Fruit fly (Drosophila melanogaster): Measurements from ENCODE around the gene Ir92a.

DNA sequence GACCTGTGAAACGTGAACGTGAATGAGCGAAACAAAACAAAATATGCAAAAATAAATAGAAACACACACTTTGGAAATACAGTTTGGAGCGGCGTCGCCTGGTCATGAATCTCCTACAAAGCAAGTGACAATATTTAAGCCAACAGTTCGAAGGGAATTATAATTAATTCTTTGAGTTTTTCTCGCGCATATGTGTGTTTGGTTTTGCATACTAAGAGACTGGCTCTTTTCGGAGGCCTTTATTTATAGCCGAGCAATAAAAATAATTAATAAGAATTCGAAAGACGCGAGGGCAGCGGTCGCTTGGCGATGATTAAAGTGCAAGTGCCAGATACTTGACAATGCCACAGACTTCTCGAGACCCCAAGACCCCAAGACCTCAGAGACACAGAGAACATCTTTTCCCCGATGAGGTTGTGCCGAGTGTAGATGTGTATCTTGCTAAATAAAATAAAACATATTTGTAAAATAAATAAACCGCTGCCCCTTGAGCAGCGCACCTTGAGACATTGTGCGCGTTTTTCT, 20.5 kb upstream of the Ir92a start:
- TF ChIP-seq Rel (GFP tag; optimal IDR thresholded peaks at IDR 0.05), result no peak
- no peak for TF ChIP-seq Rel (tag; optimal IDR thresholded peaks at IDR 0.05)
- TF ChIP-seq br (GFP tag; optimal IDR thresholded peaks at IDR 0.05), result no peak
- no peak for TF ChIP-seq psq (GFP tag; optimal IDR thresholded peaks at IDR 0.05)
- no peak for TF ChIP-seq brk (GFP tag; optimal IDR thresholded peaks at IDR 0.05)
